Worm (Caenorhabditis elegans) whole organism, young adult: ENCODE measurements around the gene sre-9.

ENCODE experiments used
- B0035.1 ChIP-seq: sonication (generic microtip); optimal IDR thresholded peaks from 2 replicates; lab custom pipeline; 2016; ENCODE audit warnings: missing genetic modification characterization, mild to moderate bottlenecking, missing compliant biosample characterization, missing genotype, missing genetic modification reagents
- B0261.1 ChIP-seq: sonication (generic microtip); optimal IDR thresholded peaks from 2 replicates; lab custom pipeline; 2016; ENCODE audit warnings: mild to moderate bottlenecking, missing genetic modification characterization, moderate library complexity, missing compliant biosample characterization
- C06A6.2 ChIP-seq: fragments of 200-800 bp; sonication (Bioruptor generic); conservative IDR thresholded peaks from 2 replicates; pipeline ENCODE4 v1.3.6; 2022; ENCODE audit warnings: missing genetic modification characterization, missing compliant biosample characterization
- F10E7.11 ChIP-seq: sonication (generic microtip); optimal IDR thresholded peaks from 2 replicates; lab custom pipeline; 2017; ENCODE audit warnings: mild to moderate bottlenecking, missing genetic modification characterization, moderate library complexity, missing compliant biosample characterization
- F23B12.7 ChIP-seq: sonication (generic microtip); optimal IDR thresholded peaks from 2 replicates; lab custom pipeline; 2017; ENCODE audit warnings: missing genetic modification characterization, mild to moderate bottlenecking, missing compliant biosample characterization, antibody characterized with exemption, moderate library complexity; ENCODE audit not compliant: insufficient read depth
- F37B4.10 ChIP-seq: fragments of 200-800 bp; sonication (Bioruptor generic); IDR thresholded peaks from 2 replicates; pipeline ENCODE4 v1.3.6; 2022; ENCODE audit warnings: missing genetic modification characterization, missing compliant biosample characterization
- F39B2.1 ChIP-seq: fragments of 200-800 bp; sonication (Bioruptor generic); IDR thresholded peaks from 2 replicates; pipeline ENCODE4 v1.3.6; 2022; ENCODE audit warnings: missing genetic modification reagents, missing genetic modification characterization, missing compliant biosample characterization
- F57C9.4 ChIP-seq: sonication (generic microtip); optimal IDR thresholded peaks from 2 replicates; lab custom pipeline; 2017; ENCODE audit warnings: mild to moderate bottlenecking, missing genetic modification characterization, missing compliant biosample characterization
- akir-1 ChIP-seq: fragments of 200-800 bp; sonication (Bioruptor generic); optimal IDR thresholded peaks from 2 replicates; lab custom pipeline; 2018; ENCODE audit warnings: mild to moderate bottlenecking, missing genetic modification characterization, moderate library complexity, missing compliant biosample characterization
- aptf-3 ChIP-seq: fragments of 200-800 bp; sonication (Bioruptor generic); IDR thresholded peaks from 2 replicates; pipeline ENCODE4 v1.3.6; 2022; ENCODE audit warnings: missing genetic modification characterization, missing compliant biosample characterization
- attf-6 ChIP-seq: fragments of 200-800 bp; sonication (Bioruptor generic); IDR thresholded peaks from 2 replicates; pipeline ENCODE4 v1.3.6; 2022; ENCODE audit warnings: missing genetic modification reagents, missing genetic modification characterization, missing compliant biosample characterization
- bed-1 ChIP-seq: fragments of 200-800 bp; sonication (Bioruptor generic); IDR thresholded peaks from 2 replicates; pipeline ENCODE4 v1.3.6; 2022; ENCODE audit warnings: missing genetic modification reagents, missing genetic modification characterization, missing compliant biosample characterization
- chd-7 ChIP-seq: sonication (generic microtip); optimal IDR thresholded peaks from 2 replicates; lab custom pipeline; 2016; ENCODE audit warnings: mild to moderate bottlenecking, missing genetic modification characterization, moderate library complexity, missing compliant biosample characterization
- dox-1 ChIP-seq: fragments of 200-800 bp; sonication (Bioruptor generic); IDR thresholded peaks from 2 replicates; pipeline ENCODE4 v1.3.6; 2022; ENCODE audit warnings: missing genetic modification reagents, missing genetic modification characterization, missing compliant biosample characterization
- egrh-3 ChIP-seq: fragments of 200-800 bp; sonication (Bioruptor generic); IDR thresholded peaks from 2 replicates; pipeline ENCODE4 v1.3.6; 2022; ENCODE audit warnings: missing genetic modification reagents, missing genetic modification characterization, missing compliant biosample characterization
- hlh-12 ChIP-seq: sonication (generic microtip); optimal IDR thresholded peaks from 2 replicates; lab custom pipeline; 2016; ENCODE audit warnings: missing genetic modification characterization, missing compliant biosample characterization
- hmg-20 ChIP-seq: fragments of 200-800 bp; sonication (Bioruptor generic); IDR thresholded peaks from 2 replicates; pipeline ENCODE4 v1.3.6; 2022; ENCODE audit warnings: missing genetic modification reagents, missing genetic modification characterization, missing compliant biosample characterization
- hsf-1 ChIP-seq: fragments of 200-800 bp; sonication (Bioruptor generic); IDR thresholded peaks from 2 replicates; pipeline ENCODE4 v1.3.6; 2022; ENCODE audit warnings: missing genetic modification reagents, missing genetic modification characterization, missing compliant biosample characterization
- let-526 ChIP-seq: fragments of 200-800 bp; sonication (Bioruptor generic); IDR thresholded peaks from 2 replicates; pipeline ENCODE4 v1.3.6; 2022; ENCODE audit warnings: missing genetic modification reagents, missing genetic modification characterization, missing compliant biosample characterization
- let-607 ChIP-seq, 2 experiments: fragments of 200-800 bp in 1 of 2; sonication (Bioruptor generic) in 1 of 2; sonication (generic microtip) in 1 of 2; optimal IDR thresholded peaks; 2 replicates each; lab custom pipeline; 2016 to 2018; ENCODE audit warnings: mild to moderate bottlenecking in 2 of 2, missing compliant biosample characterization in 2 of 2, missing genetic modification characterization in 2 of 2, moderate library complexity in 2 of 2, missing genotype in 1 of 2
- lin-35 ChIP-seq, 3 experiments: fragments of 150-350 bp in 2 of 3; sonication (generic microtip) in 1 of 3; optimal IDR thresholded peaks; 2 replicates each; lab custom pipeline; 2014 to 2018; ENCODE audit warnings: missing biosample characterization in 3 of 3, missing genetic modification characterization in 3 of 3, missing genetic modification reagents in 3 of 3
- lir-1 ChIP-seq: fragments of 200-800 bp; sonication (Bioruptor generic); conservative IDR thresholded peaks from 2 replicates; pipeline ENCODE4 v1.3.6; 2022; ENCODE audit warnings: missing genetic modification reagents, missing genetic modification characterization, missing compliant biosample characterization
- madf-10 ChIP-seq: sonication (generic microtip); optimal IDR thresholded peaks from 2 replicates; lab custom pipeline; 2016; ENCODE audit warnings: mild to moderate bottlenecking, missing genetic modification characterization, missing compliant biosample characterization
- nhr-120 ChIP-seq: fragments of 200-800 bp; sonication (Bioruptor generic); IDR thresholded peaks from 2 replicates; pipeline ENCODE4 v1.3.6; 2022; ENCODE audit warnings: missing genetic modification characterization, missing compliant biosample characterization
- nhr-27 ChIP-seq: fragments of 200-800 bp; sonication (Bioruptor generic); optimal IDR thresholded peaks from 2 replicates; lab custom pipeline; 2018; ENCODE audit warnings: mild to moderate bottlenecking, missing genetic modification characterization, moderate library complexity, missing compliant biosample characterization
- nhr-90 ChIP-seq: sonication (generic microtip); optimal IDR thresholded peaks from 2 replicates; lab custom pipeline; 2016; ENCODE audit warnings: missing genotype, mild to moderate bottlenecking, missing genetic modification characterization, missing compliant biosample characterization
- rcor-1 ChIP-seq: fragments of 200-800 bp; sonication (Bioruptor generic); IDR thresholded peaks from 2 replicates; pipeline ENCODE4 v1.3.6; 2022; ENCODE audit warnings: missing genetic modification reagents, missing genetic modification characterization, missing compliant biosample characterization
- snpc-4 ChIP-seq, 5 experiments: fragments of 150-350 bp in 1 of 5; sonication (generic microtip) in 4 of 5; optimal IDR thresholded peaks; 2 replicates each; lab custom pipeline; 2014 to 2018; ENCODE audit warnings: missing genetic modification characterization in 5 of 5, missing biosample characterization in 3 of 5, antibody characterized with exemption in 2 of 5, mild to moderate bottlenecking in 2 of 5, missing compliant biosample characterization in 2 of 5, missing genotype in 2 of 5, moderate library complexity in 2 of 5, missing genetic modification reagents in 1 of 5
- unc-130 ChIP-seq: sonication (generic microtip); optimal IDR thresholded peaks from 2 replicates; lab custom pipeline; 2016; ENCODE audit warnings: missing genetic modification reagents, missing genetic modification characterization, missing compliant biosample characterization
- unc-62 ChIP-seq: fragments of 150-350 bp; optimal IDR thresholded peaks from 2 replicates; lab custom pipeline; 2014; ENCODE audit warnings: missing biosample characterization, missing genetic modification reagents, missing genetic modification characterization
- zfh-2 ChIP-seq: fragments of 200-800 bp; sonication (Bioruptor generic); conservative IDR thresholded peaks from 2 replicates; pipeline ENCODE4 v1.3.6; 2022; ENCODE audit warnings: missing genetic modification reagents, missing genetic modification characterization, missing compliant biosample characterization
- ztf-22 ChIP-seq: fragments of 200-800 bp; sonication (Bioruptor generic); optimal IDR thresholded peaks from 2 replicates; lab custom pipeline; 2018; ENCODE audit warnings: mild to moderate bottlenecking, missing genetic modification characterization, moderate library complexity, missing compliant biosample characterization
- ztf-26 ChIP-seq: sonication (generic microtip); optimal IDR thresholded peaks from 2 replicates; lab custom pipeline; 2017; ENCODE audit warnings: missing genetic modification characterization, missing compliant biosample characterization
- ztf-3 ChIP-seq: fragments of 200-800 bp; sonication (Bioruptor generic); optimal IDR thresholded peaks from 2 replicates; lab custom pipeline; 2018; ENCODE audit warnings: mild to moderate bottlenecking, missing genetic modification characterization, missing compliant biosample characterization

The sre-9 gene

ce11 chrV:3902458-3903157, 7.8 kb downstream of the sre-9 start, which contains the start of the genes str-229 and srh-190:
Gene str-229, minus strand, starts transcription at chrV:3902558.
Gene srh-190, plus strand, starts transcription at chrV:3903107.
- TF ChIP-seq let-526 (GFP tag; lab: Robert Waterston, UW), result no peak
- TF ChIP-seq hsf-1 (GFP tag; lab: Robert Waterston, UW), result no peak
- no peak for TF ChIP-seq zfh-2
- TF ChIP-seq attf-6 (GFP tag; lab: Robert Waterston, UW), result no peak
- TF ChIP-seq hmg-20 (GFP tag; lab: Robert Waterston, UW), result no peak
- TF ChIP-seq F39B2.1, result no peak
- TF ChIP-seq rcor-1 (GFP tag; lab: Robert Waterston, UW), result no peak
- TF ChIP-seq nhr-90 (tag; lab: Kevin White, UChicago), result no peak
- TF ChIP-seq egrh-3, result no peak
- no peak for TF ChIP-seq chd-7 (tag; lab: Kevin White, UChicago)

ce11 chrV:3903424-3903823, 8.7 kb downstream of the sre-9 start:
- no peak for TF ChIP-seq ztf-22

- TF ChIP-seq akir-1 (no peak), ztf-26 (tag; lab: Kevin White, UChicago) (no peak), F57C9.4 (no peak), F37B4.10 (no peak), F23B12.7 (tag; lab: Kevin White, UChicago) (no peak), aptf-3 (GFP tag; lab: Robert Waterston, UW) (no peak), B0261.1 (tag; lab: Kevin White, UChicago) (no peak), ztf-3 (GFP tag; lab: Kevin White, UChicago) (no peak), madf-10 (tag; lab: Kevin White, UChicago) (no peak), unc-62 (GFP tag; lab: Kevin White, UChicago) (no peak), let-607 (tag; optimal IDR thresholded peaks at IDR 0.05; lab: Kevin White, UChicago) (no peak), lin-35 (GFP tag; optimal IDR thresholded peaks at IDR 0.05; lab: Kevin White, UChicago) (no peak), dox-1 (GFP tag; lab: Robert Waterston, UW) (no peak), let-526 (GFP tag; lab: Robert Waterston, UW) (no peak), zfh-2 (no peak), nhr-27 (tag; lab: Kevin White, UChicago) (no peak), F39B2.1 (no peak), F10E7.11 (no peak)
These were observed 11.1 kb downstream of the sre-9 start, which contains the start of gene nhr-156 for ce11 chrV:3905841-3906240. Gene nhr-156, plus strand, starts transcription at chrV:3906106.

- no peak for TF ChIP-seq bed-1
These were observed 17.7 kb downstream of the sre-9 start, which contains the start of gene srx-68 for ce11 chrV:3912472-3912871. Gene srx-68, plus strand, starts transcription at chrV:3912772.

ce11 chrV:3913131-3913530, 18.4 kb downstream of the sre-9 start:
- TF ChIP-seq unc-130 (GFP tag; lab: Kevin White, UChicago) (no peak), nhr-120 (0 out of 2 replicates have a peak, but pooled peaks have one; percentile 38), B0035.1 (no peak), ztf-22 (no peak), lir-1 (no peak), hlh-12 (no peak), snpc-4 (GFP tag; optimal IDR thresholded peaks at IDR 0.05; lab: Kevin White, UChicago) (no peak), snpc-4 (tag; optimal IDR thresholded peaks at IDR 0.05; lab: Kevin White, UChicago) (peak in 2 of 4 experiments; percentile 60 to 79), C06A6.2 (GFP tag; lab: Robert Waterston, UW) (no peak)
- TF ChIP-seq, all 124 proteins: peak for 2
